Worm (Caenorhabditis elegans) whole organism, L4 larva: ENCODE data around the gene ubc-18.

Experiments
- ces-1 ChIP-seq: fragments of 150-350 bp; sonication (generic microtip); optimal IDR thresholded peaks from 4 replicates; lab custom pipeline; 2014; ENCODE audit warnings: missing biosample characterization, missing genetic modification reagents, missing genetic modification characterization
- lsy-2 ChIP-seq, 2 experiments: fragments of 150-350 bp in 1 of 2; sonication (generic microtip) in 1 of 2; optimal IDR thresholded peaks; 2 replicates each; lab custom pipeline; 2014 to 2017; ENCODE audit warnings: missing biosample characterization in 2 of 2, missing genetic modification characterization in 2 of 2
- nhr-76 ChIP-seq: fragments of 150-350 bp; optimal IDR thresholded peaks from 2 replicates; lab custom pipeline; 2014; ENCODE audit warnings: missing biosample characterization, missing genetic modification characterization

- TF ChIP-seq ces-1 (GFP tag; lab: Kevin White, UChicago) (no peak), lsy-2 (tag; optimal IDR thresholded peaks at IDR 0.05; lab: Kevin White, UChicago) (no peak), nhr-76 (no peak)
Observed at ce11 chrIII:7062580-7062979, 5.8 kb downstream of the ubc-18 start, which contains the start of gene R01H2.1.
